Fruit fly (Drosophila melanogaster): ENCODE data around the gene CG14857.

dm6 chr3R:14810703-14811102, 9.1 kb downstream of the CG14857 start:
- no peak for TF ChIP-seq Dif (GFP tag; optimal IDR thresholded peaks at IDR 0.05; ENCODE audit: partially characterized antibody)
- no peak for TF ChIP-seq rgr (GFP tag; optimal IDR thresholded peaks at IDR 0.05)
- TF ChIP-seq dmrt93B (GFP tag; optimal IDR thresholded peaks at IDR 0.05): no peak
- no peak for TF ChIP-seq br (GFP tag; optimal IDR thresholded peaks at IDR 0.05)
- no peak for TF ChIP-seq h (GFP tag; optimal IDR thresholded peaks at IDR 0.05)
- TF ChIP-seq Rel (GFP tag; optimal IDR thresholded peaks at IDR 0.05): no peak
- no peak for TF ChIP-seq Rel (tag; optimal IDR thresholded peaks at IDR 0.05)
- TF ChIP-seq sage (GFP tag; optimal IDR thresholded peaks at IDR 0.05): no peak
- no peak for TF ChIP-seq Hr78 (GFP tag; optimal IDR thresholded peaks at IDR 0.05)
- no peak for TF ChIP-seq usp (GFP tag; optimal IDR thresholded peaks at IDR 0.05)
